Worm (Caenorhabditis elegans) whole organism, L4 larva: ENCODE data around the gene M05D6.2.

Source experiments
- D1046.2 ChIP-seq: fragments of 200-800 bp; sonication (Bioruptor generic); IDR thresholded peaks from 2 replicates; pipeline ENCODE4 v1.3.6; 2022; ENCODE audit warnings: missing genetic modification characterization, missing compliant biosample characterization
- F26F4.8 ChIP-seq: fragments of 200-800 bp; sonication (Bioruptor generic); conservative IDR thresholded peaks from 2 replicates; pipeline ENCODE4 v1.3.6; 2022; ENCODE audit warnings: missing genetic modification characterization, missing compliant biosample characterization
- F44E2.7 ChIP-seq: fragments of 200-800 bp; sonication (Bioruptor generic); IDR thresholded peaks from 2 replicates; pipeline ENCODE4 v2.1.2; 2022; ENCODE audit warnings: missing genetic modification characterization, missing compliant biosample characterization
- Y105C5A.15 ChIP-seq: fragments of 200-800 bp; sonication (Bioruptor generic); IDR thresholded peaks from 2 replicates; pipeline ENCODE4 v1.3.6; 2022; ENCODE audit warnings: missing genetic modification characterization, missing compliant biosample characterization
- Y48G9A.11 ChIP-seq: fragments of 200-800 bp; sonication (Bioruptor generic); IDR thresholded peaks from 2 replicates; pipeline ENCODE4 v1.3.6; 2022; ENCODE audit warnings: missing genetic modification reagents, missing genetic modification characterization, missing compliant biosample characterization
- Y75B8A.6 ChIP-seq: fragments of 200-800 bp; sonication (Bioruptor generic); IDR thresholded peaks from 2 replicates; pipeline ENCODE4 v1.3.6; 2022; ENCODE audit warnings: missing genetic modification reagents, missing genetic modification characterization, missing compliant biosample characterization
- aha-1 ChIP-seq: fragments of 150-350 bp; peaks from one replicate; lab custom pipeline; 2014; ENCODE audit warnings: missing biosample characterization, missing genetic modification characterization
- aly-2 ChIP-seq: sonication (generic microtip); optimal IDR thresholded peaks from 2 replicates; lab custom pipeline; 2018; ENCODE audit warnings: missing biosample characterization, missing genetic modification characterization
- ama-1 ChIP-seq: fragments of 150-350 bp; optimal IDR thresholded peaks from 2 replicates; lab custom pipeline; 2014; ENCODE audit warnings: inconsistent platforms, mixed read lengths
- arid-1 ChIP-seq: fragments of 200-800 bp; sonication (Bioruptor generic); conservative IDR thresholded peaks from 2 replicates; pipeline ENCODE4 v1.3.6; 2022; ENCODE audit warnings: missing genetic modification reagents, missing genetic modification characterization, missing compliant biosample characterization
- attf-4 ChIP-seq: sonication (generic microtip); optimal IDR thresholded peaks from 3 replicates; lab custom pipeline; 2017; ENCODE audit warnings: missing biosample characterization, missing genetic modification characterization
- ceh-28 ChIP-seq: fragments of 150-350 bp; optimal IDR thresholded peaks from 2 replicates; lab custom pipeline; 2014; ENCODE audit warnings: missing biosample characterization, missing genetic modification reagents, missing genetic modification characterization
- ceh-44 ChIP-seq: fragments of 200-800 bp; sonication (Bioruptor generic); IDR thresholded peaks from 2 replicates; pipeline ENCODE4 v1.3.6; 2022; ENCODE audit warnings: missing genetic modification reagents, missing genetic modification characterization, missing compliant biosample characterization
- ceh-82 ChIP-seq: sonication (generic microtip); optimal IDR thresholded peaks from 2 replicates; lab custom pipeline; 2017; ENCODE audit warnings: missing biosample characterization, missing genetic modification characterization
- daf-16 ChIP-seq, 3 experiments: sonication (generic microtip); optimal IDR thresholded peaks; 2 replicates each; lab custom pipeline; 2016 to 2017; ENCODE audit warnings: missing genetic modification characterization in 3 of 3, missing genetic modification reagents in 3 of 3, mild to moderate bottlenecking in 2 of 3, missing compliant biosample characterization in 2 of 3, missing biosample characterization in 1 of 3, moderate library complexity in 1 of 3
- dpl-1 ChIP-seq: fragments of 150-350 bp; optimal IDR thresholded peaks from 2 replicates; lab custom pipeline; 2014; ENCODE audit warnings: missing biosample characterization, missing genetic modification reagents, missing genetic modification characterization
- dve-1 ChIP-seq: sonication (generic microtip); optimal IDR thresholded peaks from 2 replicates; lab custom pipeline; 2017; ENCODE audit warnings: antibody characterized with exemption, mild to moderate bottlenecking, missing genetic modification characterization, missing compliant biosample characterization; ENCODE audit not compliant: insufficient read depth
- egl-43 ChIP-seq: fragments of 200-800 bp; sonication (Bioruptor generic); IDR thresholded peaks from 2 replicates; pipeline ENCODE4 v1.3.6; 2022; ENCODE audit warnings: missing genetic modification reagents, missing genetic modification characterization, missing compliant biosample characterization
- hif-1 ChIP-seq, 2 experiments: sonication (generic microtip); optimal IDR thresholded peaks; 2 replicates each; lab custom pipeline; 2016 to 2017; ENCODE audit warnings: missing compliant biosample characterization in 2 of 2, missing genetic modification characterization in 2 of 2, missing genetic modification reagents in 2 of 2, missing genotype in 2 of 2, mild to moderate bottlenecking in 1 of 2
- hlh-11 ChIP-seq: fragments of 200-800 bp; sonication (Bioruptor generic); optimal IDR thresholded peaks from 2 replicates; lab custom pipeline; 2018; ENCODE audit warnings: mild to moderate bottlenecking, missing genetic modification characterization, missing compliant biosample characterization
- hlh-30 ChIP-seq: sonication (generic microtip); optimal IDR thresholded peaks from 2 replicates; lab custom pipeline; 2017; ENCODE audit warnings: antibody characterized with exemption, mild to moderate bottlenecking, missing genetic modification characterization, missing compliant biosample characterization; ENCODE audit not compliant: insufficient read depth
- hmg-1.1 ChIP-seq: fragments of 200-800 bp; sonication (Bioruptor generic); IDR thresholded peaks from 2 replicates; pipeline ENCODE4 v1.3.6; 2022; ENCODE audit warnings: missing genetic modification reagents, missing genetic modification characterization, missing compliant biosample characterization
- lin-1 ChIP-seq: fragments of 200-800 bp; sonication (Bioruptor generic); IDR thresholded peaks from 2 replicates; pipeline ENCODE4 v1.3.6; 2022; ENCODE audit warnings: missing genetic modification reagents, missing genetic modification characterization, missing compliant biosample characterization
- lsy-2 ChIP-seq, 2 experiments: fragments of 150-350 bp in 1 of 2; sonication (generic microtip) in 1 of 2; optimal IDR thresholded peaks; 2 replicates each; lab custom pipeline; 2014 to 2017; ENCODE audit warnings: missing biosample characterization in 2 of 2, missing genetic modification characterization in 2 of 2
- mdl-1 ChIP-seq, 2 experiments: fragments of 150-350 bp in 1 of 2; sonication (generic microtip) in 1 of 2; optimal IDR thresholded peaks; 2 replicates each; lab custom pipeline; 2014 to 2017; ENCODE audit warnings: missing biosample characterization in 2 of 2, missing genetic modification characterization in 2 of 2
- mdt-29 ChIP-seq: fragments of 200-800 bp; sonication (Bioruptor generic); IDR thresholded peaks from 2 replicates; pipeline ENCODE4 v1.3.6; 2022; ENCODE audit warnings: missing genetic modification reagents, missing genetic modification characterization, missing compliant biosample characterization
- mep-1 ChIP-seq: fragments of 150-350 bp; sonication (generic microtip); optimal IDR thresholded peaks from 3 replicates; lab custom pipeline; 2014; ENCODE audit warnings: missing biosample characterization, missing genetic modification characterization
- mes-2 ChIP-seq: sonication (generic microtip); optimal IDR thresholded peaks from 2 replicates; lab custom pipeline; 2016; ENCODE audit warnings: missing genotype, mild to moderate bottlenecking, missing genetic modification characterization, missing compliant biosample characterization; ENCODE audit not compliant: poor library complexity, severe bottlenecking
- nhr-111 ChIP-seq: fragments of 200-800 bp; sonication (Bioruptor generic); optimal IDR thresholded peaks from 2 replicates; lab custom pipeline; 2018; ENCODE audit warnings: mild to moderate bottlenecking, missing genetic modification characterization, missing compliant biosample characterization
- nhr-25 ChIP-seq: sonication (generic microtip); optimal IDR thresholded peaks from 2 replicates; lab custom pipeline; 2017; ENCODE audit warnings: missing genetic modification characterization, mild to moderate bottlenecking, missing compliant biosample characterization, antibody characterized with exemption, moderate library complexity, borderline replicate concordance; ENCODE audit not compliant: insufficient read depth
- nhr-28 ChIP-seq: fragments of 150-350 bp; optimal IDR thresholded peaks from 2 replicates; lab custom pipeline; 2014; ENCODE audit warnings: missing biosample characterization, missing genetic modification characterization
- nhr-48 ChIP-seq: sonication (generic microtip); optimal IDR thresholded peaks from 2 replicates; lab custom pipeline; 2016; ENCODE audit warnings: mild to moderate bottlenecking, missing genetic modification characterization, missing compliant biosample characterization
- nhr-6 ChIP-seq: fragments of 150-350 bp; optimal IDR thresholded peaks from 2 replicates; lab custom pipeline; 2014; ENCODE audit warnings: missing biosample characterization, missing genetic modification characterization
- pha-4 ChIP-seq, 2 experiments: fragments of 150-350 bp in 1 of 2; fragments of 200-800 bp in 1 of 2; sonication (Bioruptor generic) in 1 of 2; IDR thresholded peaks in 1 of 2; optimal IDR thresholded peaks in 1 of 2; 2 replicates each; pipeline versions ENCODE4 v1.3.6 to Lab custom; 2014 to 2022; ENCODE audit warnings: missing genetic modification characterization in 2 of 2, missing genetic modification reagents in 2 of 2, missing biosample characterization in 1 of 2, missing compliant biosample characterization in 1 of 2
- php-3 ChIP-seq: fragments of 200-800 bp; sonication (Bioruptor generic); IDR thresholded peaks from 2 replicates; pipeline ENCODE4 v1.3.6; 2022; ENCODE audit warnings: missing genetic modification reagents, missing genetic modification characterization, missing compliant biosample characterization
- pqm-1 ChIP-seq: sonication (generic microtip); optimal IDR thresholded peaks from 2 replicates; lab custom pipeline; 2017; ENCODE audit warnings: missing biosample characterization, missing genetic modification characterization
- sdz-12 ChIP-seq: fragments of 200-800 bp; sonication (Bioruptor generic); optimal IDR thresholded peaks from 2 replicates; lab custom pipeline; 2018; ENCODE audit warnings: mild to moderate bottlenecking, missing genetic modification characterization, missing compliant biosample characterization
- tag-97 ChIP-seq: fragments of 200-800 bp; sonication (Bioruptor generic); IDR thresholded peaks from 2 replicates; pipeline ENCODE4 v1.3.6; 2022; ENCODE audit warnings: missing genetic modification characterization, missing compliant biosample characterization
- tra-1 ChIP-seq: fragments of 200-800 bp; sonication (Bioruptor generic); IDR thresholded peaks from 2 replicates; pipeline ENCODE4 v1.3.6; 2022; ENCODE audit warnings: missing genetic modification reagents, missing genetic modification characterization, missing compliant biosample characterization
- vab-7 ChIP-seq: fragments of 200-800 bp; sonication (Bioruptor generic); IDR thresholded peaks from 2 replicates; pipeline ENCODE4 v1.3.6; 2022; ENCODE audit warnings: missing genetic modification reagents, missing genetic modification characterization, missing compliant biosample characterization
- zfp-3 ChIP-seq: fragments of 200-800 bp; sonication (Bioruptor generic); conservative IDR thresholded peaks from 2 replicates; pipeline ENCODE4 v1.3.6; 2022; ENCODE audit warnings: missing genetic modification reagents, missing genetic modification characterization, missing compliant biosample characterization
- zip-11 ChIP-seq: fragments of 200-800 bp; sonication (Bioruptor generic); IDR thresholded peaks from 2 replicates; pipeline ENCODE4 v1.3.6; 2022; ENCODE audit warnings: missing genetic modification characterization, missing compliant biosample characterization
- ztf-7 ChIP-seq: fragments of 150-350 bp; optimal IDR thresholded peaks from 2 replicates; lab custom pipeline; 2014; ENCODE audit warnings: missing biosample characterization, missing genetic modification characterization

The M05D6.2 gene

DNA sequence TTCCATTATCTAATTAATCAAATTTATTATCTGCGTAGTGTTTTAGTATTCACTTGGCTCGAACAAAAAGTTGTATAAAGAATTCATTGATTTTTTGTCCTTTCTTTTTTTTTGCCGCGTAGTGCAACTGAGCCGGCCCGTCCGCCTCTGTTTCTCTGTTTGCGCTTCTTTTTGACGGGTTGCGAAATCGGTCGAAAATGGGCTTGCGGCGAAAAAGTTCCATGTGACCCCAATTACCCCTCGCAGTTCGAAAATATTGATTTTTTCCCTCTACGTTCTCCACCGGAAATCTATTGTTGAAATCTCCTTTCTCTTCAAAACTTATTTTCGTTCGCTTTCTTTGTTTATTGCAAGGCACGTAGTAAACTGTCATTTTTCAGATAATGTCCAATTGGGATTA lies 10.5 kb upstream of the M05D6.2 start, which contains the start of gene zyg-9:
TSS of gene zyg-9 (plus strand) at position 381 of the 400 bp plus-strand sequence.
- TF ChIP-seq daf-16 (GFP tag; optimal IDR thresholded peaks at IDR 0.05; lab: Kevin White, UChicago): no peak
- TF ChIP-seq daf-16 (tag; optimal IDR thresholded peaks at IDR 0.05; lab: Kevin White, UChicago): no peak
- TF ChIP-seq dpl-1 (GFP tag; lab: Kevin White, UChicago): peak; percentile 5
- no peak for TF ChIP-seq Y75B8A.6 (GFP tag; lab: Robert Waterston, UW)
- TF ChIP-seq aly-2: no peak
- TF ChIP-seq Y48G9A.11 (GFP tag; lab: Robert Waterston, UW): no peak
- 0 out of 2 replicates have a peak, but pooled peaks have one; percentile 32 for TF ChIP-seq hmg-1.1 (GFP tag; lab: Robert Waterston, UW)
- TF ChIP-seq dve-1 (tag; lab: Kevin White, UChicago): peak; percentile 7
- no peak for TF ChIP-seq tag-97 (GFP tag; lab: Robert Waterston, UW)
- TF ChIP-seq zip-11 (GFP tag; lab: Robert Waterston, UW): no peak
- TF ChIP-seq mep-1 (tag; lab: Kevin White, UChicago): peak; percentile 10
- TF ChIP-seq F44E2.7 (GFP tag; lab: Robert Waterston, UW): no peak
- TF ChIP-seq Y105C5A.15 (GFP tag; lab: Robert Waterston, UW): no peak
- no peak for TF ChIP-seq mdt-29 (GFP tag; lab: Robert Waterston, UW)
- TF ChIP-seq ztf-7: no peak
- no peak for TF ChIP-seq F26F4.8 (GFP tag; lab: Robert Waterston, UW)
- TF ChIP-seq nhr-25 (tag; lab: Kevin White, UChicago): no peak
- no peak for TF ChIP-seq pqm-1 (tag; lab: Kevin White, UChicago)
- TF ChIP-seq aha-1 (tag; lab: Kevin White, UChicago): peak; percentile 64
- TF ChIP-seq nhr-111 (GFP tag; lab: Kevin White, UChicago): no peak
- TF ChIP-seq attf-4 (tag; lab: Kevin White, UChicago): no peak
- TF ChIP-seq arid-1 (GFP tag; lab: Robert Waterston, UW): no peak
- TF ChIP-seq nhr-48 (tag; lab: Kevin White, UChicago): no peak
- TF ChIP-seq lsy-2 (tag; optimal IDR thresholded peaks at IDR 0.05; lab: Kevin White, UChicago): peak in 1 of 2 experiments; percentile 60
- TF ChIP-seq sdz-12 (GFP tag; lab: Kevin White, UChicago): no peak
- no peak for TF ChIP-seq nhr-28 (tag; lab: Kevin White, UChicago)
- no peak for TF ChIP-seq tra-1
- no peak for TF ChIP-seq php-3 (GFP tag; lab: Robert Waterston, UW)
- no peak for TF ChIP-seq zfp-3 (GFP tag; lab: Robert Waterston, UW)
- TF ChIP-seq mes-2: peak; percentile 37
- no peak for TF ChIP-seq lin-1 (GFP tag; lab: Robert Waterston, UW)
- peak; percentile 24 for TF ChIP-seq hlh-11 (tag; lab: Kevin White, UChicago)
- peak; percentile 28; the same call in 1 of the 2 replicates for TF ChIP-seq egl-43 (GFP tag; lab: Robert Waterston, UW)
- TF ChIP-seq mdl-1 (tag; optimal IDR thresholded peaks at IDR 0.05; lab: Kevin White, UChicago): no peak
- peak; percentile 11 for TF ChIP-seq ceh-28 (tag; lab: Kevin White, UChicago)
- no peak for TF ChIP-seq ceh-44 (GFP tag; lab: Robert Waterston, UW)
- no peak for TF ChIP-seq ceh-82 (tag; lab: Kevin White, UChicago)
- no peak for TF ChIP-seq D1046.2 (GFP tag; lab: Robert Waterston, UW)
- no peak for TF ChIP-seq vab-7 (GFP tag; lab: Robert Waterston, UW)
- TF ChIP-seq hif-1 (tag; optimal IDR thresholded peaks at IDR 0.05; lab: Kevin White, UChicago): peak in 1 of 2 experiments; percentile 22
- TF ChIP-seq ama-1: no peak
- TF ChIP-seq nhr-6 (tag; lab: Kevin White, UChicago): no peak
- TF ChIP-seq hlh-30: peak; percentile 83
- TF ChIP-seq pha-4 (GFP tag; IDR thresholded peaks at IDR 0.05; lab: Robert Waterston, UW): no peak
- no peak for TF ChIP-seq pha-4 (tag; optimal IDR thresholded peaks at IDR 0.05; lab: Kevin White, UChicago)
